Fruit fly (Drosophila melanogaster) whole organism: ENCODE data around the gene Nf-YA.

Experiments
- CG8478 ChIP-seq: fragments of >200 bp; optimal IDR thresholded peaks from 2 replicates; lab custom pipeline; 2018; ENCODE audit warnings: inconsistent platforms
- EcR ChIP-seq, 2 experiments: fragments of >200 bp; optimal IDR thresholded peaks; 2 replicates each; lab custom pipeline; 2017; ENCODE audit warnings: missing biosample characterization in 2 of 2, missing genetic modification characterization in 2 of 2, missing genetic modification reagents in 2 of 2
- pan ChIP-seq: fragments of >200 bp; optimal IDR thresholded peaks from 2 replicates; lab custom pipeline; 2017
- psq ChIP-seq: fragments of >200 bp; optimal IDR thresholded peaks from 2 replicates; lab custom pipeline; 2017
- usp ChIP-seq: fragments of >200 bp; optimal IDR thresholded peaks from 2 replicates; lab custom pipeline; 2017; ENCODE audit warnings: missing biosample characterization, missing genetic modification characterization, mixed read lengths

DNA sequence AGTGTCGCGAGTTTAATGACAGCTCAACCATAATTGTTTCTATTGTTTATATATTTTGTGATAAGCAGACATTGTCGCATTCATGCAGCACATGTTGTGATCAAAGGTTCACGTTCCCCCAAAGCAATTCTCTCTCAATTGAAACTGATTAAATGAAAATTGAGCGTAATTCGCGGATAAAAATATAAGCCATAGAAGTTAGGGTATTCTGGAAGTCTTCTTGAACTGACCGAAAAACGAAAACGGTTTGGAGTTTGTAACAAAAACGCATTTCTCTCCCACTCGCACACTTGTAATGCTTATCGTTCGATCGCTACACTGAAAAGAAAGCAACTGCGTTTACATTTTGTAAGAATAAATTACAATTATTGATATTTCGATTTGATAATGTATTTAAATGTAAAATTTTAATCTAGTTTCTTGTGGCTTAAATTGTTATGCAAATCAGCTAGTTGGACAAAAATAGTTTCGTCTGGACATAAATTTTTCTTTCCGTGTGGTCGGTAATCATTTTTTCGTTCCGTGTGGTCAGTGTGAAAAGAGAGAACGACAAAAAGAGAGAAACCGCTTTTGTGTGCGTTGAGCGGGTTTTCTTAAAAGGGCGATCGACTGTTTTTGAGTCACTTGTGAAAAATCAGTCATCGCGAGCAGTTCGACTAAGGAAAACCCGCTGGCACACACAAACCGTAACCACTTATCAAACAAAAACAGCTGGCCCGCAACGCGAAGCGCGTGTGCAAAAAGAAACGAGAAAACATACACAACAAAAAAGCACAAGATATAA is 19.2 kb downstream of the Nf-YA start, which contains the start of gene aay:
- TF ChIP-seq pan (lab: Kevin White, UChicago) (no peak), psq (lab: Kevin White, UChicago) (no peak), EcR (GFP tag; optimal IDR thresholded peaks at IDR 0.05; lab: Kevin White, UChicago) (no peak), usp (GFP tag; lab: Kevin White, UChicago) (no peak), CG8478 (lab: Kevin White, UChicago) (no peak)
